Worm (Caenorhabditis elegans): Measurements from ENCODE around the gene srh-41.

Gene srh-41

DNA sequence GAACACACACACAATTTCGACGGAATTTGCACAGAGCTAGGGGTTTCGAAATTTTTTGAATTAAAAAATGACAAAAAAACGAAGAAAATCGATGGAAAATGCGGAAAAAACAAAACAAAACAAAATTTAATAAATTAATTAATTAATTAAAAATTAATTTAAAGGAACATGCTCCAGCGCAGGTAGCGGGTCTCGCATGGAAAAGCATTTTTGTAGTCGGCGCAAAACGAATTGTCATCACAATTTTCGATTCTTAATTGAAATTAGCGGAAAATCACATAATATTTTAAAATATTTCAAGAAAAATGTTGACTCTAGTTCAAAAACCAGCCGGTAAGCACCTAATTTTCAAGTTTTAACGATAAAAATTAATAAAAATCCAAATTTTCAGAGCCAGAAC, 10.8 kb downstream of the srh-41 start, which contains the start of gene Y54G11A.3:
Y54G11A.3 (plus strand) TSS at position 213 of the 400 bp plus-strand sequence.
- TF ChIP-seq zag-1 (tag; optimal IDR thresholded peaks at IDR 0.05) (no peak), nhr-77 (tag; optimal IDR thresholded peaks at IDR 0.05) (no peak), nhr-23 (tag; optimal IDR thresholded peaks at IDR 0.05) (no peak), ZK546.5 (tag; optimal IDR thresholded peaks at IDR 0.05) (no peak), egl-27 (tag; optimal IDR thresholded peaks at IDR 0.05) (no peak), elt-3 (tag; optimal IDR thresholded peaks at IDR 0.05) (no peak), unc-62 (GFP tag; optimal IDR thresholded peaks at IDR 0.05) (no peak)

DNA sequence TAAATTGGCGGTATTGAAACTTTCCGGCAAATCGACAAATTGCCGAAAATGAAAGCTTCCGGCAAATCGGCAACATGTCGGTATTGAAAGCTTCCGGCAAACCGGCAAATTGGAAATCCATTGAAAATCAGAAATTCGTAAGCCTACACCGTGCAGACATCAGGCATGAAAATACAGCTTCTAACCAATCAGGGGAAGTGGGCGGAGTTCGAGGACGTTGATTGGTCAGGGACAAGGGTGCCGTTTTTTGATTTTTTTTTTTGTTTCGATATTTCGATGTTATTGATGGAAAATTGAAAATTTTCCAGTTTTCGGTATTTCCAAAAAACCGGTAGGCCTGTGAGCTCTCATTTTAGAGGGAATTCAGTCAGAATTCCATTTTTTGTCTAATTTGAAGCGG, 17.3 kb downstream of the srh-41 start:
- TF ChIP-seq ceh-82 (tag; optimal IDR thresholded peaks at IDR 0.05) (no peak), elt-3 (tag; optimal IDR thresholded peaks at IDR 0.05) (no peak), nhr-237 (tag; optimal IDR thresholded peaks at IDR 0.05) (no peak), sma-3 (GFP tag; optimal IDR thresholded peaks at IDR 0.05) (no peak), mab-5 (tag; optimal IDR thresholded peaks at IDR 0.05) (no peak), fos-1 (tag; optimal IDR thresholded peaks at IDR 0.05) (no peak), lin-11 (tag; optimal IDR thresholded peaks at IDR 0.05) (no peak), sem-4 (tag; optimal IDR thresholded peaks at IDR 0.05) (no peak), crh-2 (tag; optimal IDR thresholded peaks at IDR 0.05) (no peak), nhr-10 (tag; optimal IDR thresholded peaks at IDR 0.05) (no peak), lin-13 (GFP tag; optimal IDR thresholded peaks at IDR 0.05) (no peak), gmeb-1 (tag; optimal IDR thresholded peaks at IDR 0.05) (no peak), nhr-129 (tag; optimal IDR thresholded peaks at IDR 0.05) (no peak), Y55F3AM.14 (GFP tag; optimal IDR thresholded peaks at IDR 0.05) (no peak), sma-9 (GFP tag; optimal IDR thresholded peaks at IDR 0.05) (no peak), sma-9 (tag; optimal IDR thresholded peaks at IDR 0.05) (no peak), lsy-2 (tag; optimal IDR thresholded peaks at IDR 0.05) (no peak), unc-55 (GFP tag; optimal IDR thresholded peaks at IDR 0.05) (no peak)

DNA sequence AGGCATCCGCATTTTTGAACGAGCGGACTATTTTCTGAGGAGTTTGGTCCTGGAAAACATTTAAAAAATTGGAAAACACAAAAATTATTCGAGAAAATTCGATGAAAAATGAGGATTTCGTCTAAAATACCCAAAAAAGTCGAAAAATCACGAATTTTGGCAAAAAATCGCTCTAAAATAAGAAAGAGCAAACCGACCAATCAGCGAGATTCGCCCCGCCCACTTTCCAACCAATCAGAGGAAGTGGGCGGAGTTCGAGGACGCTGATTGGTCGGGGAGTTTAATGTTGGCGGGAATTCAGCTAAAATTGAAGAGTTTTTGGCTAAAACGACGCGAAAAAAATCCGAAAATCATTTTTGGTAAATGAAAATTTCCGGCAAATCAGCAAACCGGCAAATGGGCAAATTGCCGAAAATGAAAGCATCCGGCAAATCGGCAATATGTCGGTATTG, 18.0 kb downstream of the srh-41 start, which contains the start of gene Y54G11A.1:
Y54G11A.1 (minus strand) TSS at position 51 of the 452 bp plus-strand sequence.
- TF ChIP-seq alr-1 (tag; optimal IDR thresholded peaks at IDR 0.05) (no peak), nhr-77 (tag; optimal IDR thresholded peaks at IDR 0.05) (no peak), unc-39 (tag; optimal IDR thresholded peaks at IDR 0.05) (no peak), snpc-4 (tag; optimal IDR thresholded peaks at IDR 0.05) (no peak), crh-2 (tag; optimal IDR thresholded peaks at IDR 0.05) (no peak), unc-62 (GFP tag; optimal IDR thresholded peaks at IDR 0.05) (no peak), elt-1 (tag; optimal IDR thresholded peaks at IDR 0.05) (no peak), ztf-11 (tag; optimal IDR thresholded peaks at IDR 0.05) (no peak), nhr-10 (tag; optimal IDR thresholded peaks at IDR 0.05) (no peak), C34F6.9 (tag; optimal IDR thresholded peaks at IDR 0.05) (no peak), sma-3 (GFP tag; optimal IDR thresholded peaks at IDR 0.05) (no peak), nhr-129 (tag; optimal IDR thresholded peaks at IDR 0.05) (no peak), lin-13 (GFP tag; optimal IDR thresholded peaks at IDR 0.05) (no peak), mbf-1 (tag; optimal IDR thresholded peaks at IDR 0.05) (no peak), egl-27 (tag; optimal IDR thresholded peaks at IDR 0.05) (no peak), unc-55 (GFP tag; optimal IDR thresholded peaks at IDR 0.05) (no peak)

DNA sequence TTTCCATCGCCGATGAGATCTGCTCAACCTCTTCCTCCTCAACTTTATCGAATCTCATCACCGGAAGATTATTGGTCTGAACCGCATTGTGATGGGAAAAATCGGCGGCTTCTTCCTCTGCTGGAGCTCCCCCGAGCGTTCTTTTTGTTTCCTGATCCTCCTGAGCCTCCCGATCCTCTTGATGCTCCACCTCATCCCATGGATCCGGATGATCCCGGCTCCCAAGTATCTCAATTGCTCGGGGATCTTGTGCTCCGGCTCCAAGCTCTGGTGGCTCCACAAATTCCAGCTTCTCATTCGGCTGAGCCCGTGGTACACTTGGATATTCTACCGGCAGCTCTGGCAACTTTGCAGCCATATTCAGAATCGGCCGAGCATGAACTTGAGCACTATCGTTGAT, 29.2 kb downstream of the srh-41 start:
- TF ChIP-seq lin-11 (tag; optimal IDR thresholded peaks at IDR 0.05) (no peak), nhr-6 (tag; optimal IDR thresholded peaks at IDR 0.05) (no peak), nhr-237 (tag; optimal IDR thresholded peaks at IDR 0.05) (no peak), ztf-4 (tag; optimal IDR thresholded peaks at IDR 0.05) (no peak), lin-39 (tag; optimal IDR thresholded peaks at IDR 0.05) (no peak), nhr-11 (tag; optimal IDR thresholded peaks at IDR 0.05) (no peak), ztf-1 (GFP tag; conservative IDR thresholded peaks at IDR 0.05) (no peak), zag-1 (tag; optimal IDR thresholded peaks at IDR 0.05) (no peak), nhr-25 (tag; optimal IDR thresholded peaks at IDR 0.05) (no peak), mab-5 (tag; optimal IDR thresholded peaks at IDR 0.05) (no peak), mdl-1 (tag; optimal IDR thresholded peaks at IDR 0.05) (no peak), skn-1 (tag; optimal IDR thresholded peaks at IDR 0.05) (no peak), sma-3 (GFP tag; optimal IDR thresholded peaks at IDR 0.05) (no peak), mbf-1 (tag; optimal IDR thresholded peaks at IDR 0.05) (no peak), nhr-12 (tag; optimal IDR thresholded peaks at IDR 0.05) (no peak), nhr-23 (tag; optimal IDR thresholded peaks at IDR 0.05) (no peak), unc-39 (tag; optimal IDR thresholded peaks at IDR 0.05) (no peak), peb-1 (tag; optimal IDR thresholded peaks at IDR 0.05) (no peak), snpc-4 (tag; optimal IDR thresholded peaks at IDR 0.05) (no peak), alr-1 (tag; optimal IDR thresholded peaks at IDR 0.05) (no peak)
